Fruit fly (Drosophila melanogaster) whole organism, embryonic: ENCODE results near the gene CG33203.

Source experiments
- B-H2 ChIP-seq: fragments of 200-800 bp; sonication (Bioruptor generic); optimal IDR thresholded peaks from 2 replicates; lab custom pipeline; 2018; ENCODE audit warnings: missing biosample characterization, mild to moderate bottlenecking, missing genetic modification characterization
- CG10321 ChIP-seq: fragments of 200-800 bp; sonication (Bioruptor generic); IDR thresholded peaks from 2 replicates; pipeline ENCODE4 v1.3.6; 2022; ENCODE audit warnings: missing biosample characterization, missing genetic modification characterization
- CG12236 ChIP-seq: fragments of 200-800 bp; sonication (Bioruptor generic); optimal IDR thresholded peaks from 2 replicates; lab custom pipeline; 2016; ENCODE audit warnings: missing biosample characterization, missing genetic modification characterization
- CG13123 ChIP-seq: fragments of 200-800 bp; sonication (Bioruptor generic); optimal IDR thresholded peaks from 2 replicates; lab custom pipeline; 2016; ENCODE audit warnings: missing biosample characterization, missing genetic modification characterization
- CG14667 ChIP-seq: fragments of 200-800 bp; sonication (Bioruptor generic); IDR thresholded peaks from 2 replicates; pipeline ENCODE4 v1.3.6; 2022; ENCODE audit warnings: missing biosample characterization, missing genetic modification characterization
- CG14710 ChIP-seq: fragments of 200-800 bp; sonication (Bioruptor generic); optimal IDR thresholded peaks from 3 replicates; lab custom pipeline; 2019; ENCODE audit warnings: missing biosample characterization, mild to moderate bottlenecking, missing genetic modification characterization, moderate library complexity
- CG16863 ChIP-seq: fragments of 200-800 bp; sonication (Bioruptor generic); optimal IDR thresholded peaks from 3 replicates; lab custom pipeline; 2016; ENCODE audit warnings: missing biosample characterization, missing genetic modification characterization
- CG2678 ChIP-seq: fragments of 200-800 bp; sonication (Bioruptor generic); optimal IDR thresholded peaks from 3 replicates; lab custom pipeline; 2019; ENCODE audit warnings: missing biosample characterization, mild to moderate bottlenecking, missing genetic modification characterization, moderate library complexity
- CG31365 ChIP-seq: fragments of 200-800 bp; sonication (Bioruptor generic); optimal IDR thresholded peaks from 2 replicates; lab custom pipeline; 2018; ENCODE audit warnings: missing biosample characterization, mild to moderate bottlenecking, missing genetic modification characterization
- CG33557 ChIP-seq: fragments of 200-800 bp; sonication (Bioruptor generic); optimal IDR thresholded peaks from 2 replicates; lab custom pipeline; 2019; ENCODE audit warnings: missing biosample characterization, mild to moderate bottlenecking, missing genetic modification characterization, moderate library complexity
- CG4404 ChIP-seq: fragments of 200-800 bp; sonication (Bioruptor generic); IDR thresholded peaks from 2 replicates; pipeline ENCODE4 v1.3.6; 2022; ENCODE audit warnings: missing biosample characterization, missing genetic modification characterization
- CG6854 ChIP-seq: fragments of 200-800 bp; sonication (Bioruptor generic); optimal IDR thresholded peaks from 3 replicates; lab custom pipeline; 2017; ENCODE audit warnings: missing biosample characterization, mild to moderate bottlenecking, missing genetic modification characterization
- CG7271 ChIP-seq: fragments of 200-800 bp; sonication (Bioruptor generic); optimal IDR thresholded peaks from 2 replicates; lab custom pipeline; 2018; ENCODE audit warnings: missing biosample characterization, mild to moderate bottlenecking, missing genetic modification characterization, moderate library complexity
- CG8281 ChIP-seq: fragments of 200-800 bp; sonication (Bioruptor generic); optimal IDR thresholded peaks from 2 replicates; lab custom pipeline; 2018; ENCODE audit warnings: missing biosample characterization, mild to moderate bottlenecking, missing genetic modification characterization, moderate library complexity
- CG9609 ChIP-seq: fragments of 200-800 bp; sonication (Bioruptor generic); optimal IDR thresholded peaks from 3 replicates; lab custom pipeline; 2016; ENCODE audit warnings: missing biosample characterization, missing genetic modification characterization
- CG9817 ChIP-seq: fragments of 200-800 bp; sonication (Bioruptor generic); optimal IDR thresholded peaks from 2 replicates; lab custom pipeline; 2018; ENCODE audit warnings: missing biosample characterization, mild to moderate bottlenecking, missing genetic modification characterization, moderate library complexity
- CG9876 ChIP-seq: fragments of 200-800 bp; sonication (Bioruptor generic); optimal IDR thresholded peaks from 2 replicates; lab custom pipeline; 2016; ENCODE audit warnings: missing biosample characterization, missing genetic modification characterization
- Dek ChIP-seq: fragments of 200-800 bp; sonication (Bioruptor generic); optimal IDR thresholded peaks from 3 replicates; lab custom pipeline; 2019; ENCODE audit warnings: missing biosample characterization, mild to moderate bottlenecking, missing genetic modification characterization, moderate library complexity
- E2f2 ChIP-seq: fragments of 200-800 bp; sonication (Bioruptor generic); IDR thresholded peaks from 2 replicates; pipeline ENCODE4 v1.3.6; 2022; ENCODE audit warnings: missing biosample characterization, missing genetic modification characterization
- ERR ChIP-seq: fragments of 200-800 bp; sonication (Bioruptor generic); optimal IDR thresholded peaks from 2 replicates; lab custom pipeline; 2016; ENCODE audit warnings: missing biosample characterization, missing genetic modification characterization
- Eip74EF ChIP-seq, 2 experiments: fragments of 200-800 bp in 1 of 2; fragments of >200 bp in 1 of 2; sonication (Bioruptor generic) in 1 of 2; optimal IDR thresholded peaks; 2 replicates each; lab custom pipeline; 2017 to 2019; ENCODE audit warnings: missing biosample characterization in 2 of 2, missing genetic modification characterization in 2 of 2, mild to moderate bottlenecking in 1 of 2, moderate library complexity in 1 of 2
- Fer2 ChIP-seq: fragments of 200-800 bp; sonication (Bioruptor generic); optimal IDR thresholded peaks from 2 replicates; lab custom pipeline; 2018; ENCODE audit warnings: missing biosample characterization, mild to moderate bottlenecking, missing genetic modification characterization, moderate library complexity
- Gug ChIP-seq: fragments of 200-800 bp; sonication (Bioruptor generic); IDR thresholded peaks from 4 replicates; pipeline ENCODE4 v1.3.6; 2022; ENCODE audit warnings: missing biosample characterization, missing genetic modification characterization
- HLH3B ChIP-seq: fragments of 200-800 bp; sonication (Bioruptor generic); IDR thresholded peaks from 2 replicates; pipeline ENCODE4 v1.3.6; 2022; ENCODE audit warnings: missing biosample characterization, missing genetic modification characterization
- HLH54F ChIP-seq: fragments of 200-800 bp; sonication (Bioruptor generic); optimal IDR thresholded peaks from 3 replicates; lab custom pipeline; 2016; ENCODE audit warnings: missing biosample characterization, missing genetic modification characterization
- HmgD ChIP-seq: fragments of 200-800 bp; sonication (Bioruptor generic); optimal IDR thresholded peaks from 3 replicates; lab custom pipeline; 2016; ENCODE audit warnings: missing biosample characterization, missing genetic modification characterization
- Hr51 ChIP-seq, 2 experiments: fragments of 200-800 bp; sonication (Bioruptor generic); optimal IDR thresholded peaks; 2 replicates in 1 of 2; 3 replicates in 1 of 2; lab custom pipeline; 2016 to 2018; ENCODE audit warnings: missing biosample characterization in 2 of 2, missing genetic modification characterization in 2 of 2, mild to moderate bottlenecking in 1 of 2, moderate library complexity in 1 of 2
- Hsf ChIP-seq: fragments of 200-800 bp; sonication (Bioruptor generic); optimal IDR thresholded peaks from 3 replicates; lab custom pipeline; 2016; ENCODE audit warnings: missing biosample characterization, missing genetic modification characterization
- NC2β ChIP-seq: fragments of 200-800 bp; sonication (Bioruptor generic); optimal IDR thresholded peaks from 2 replicates; lab custom pipeline; 2016; ENCODE audit warnings: missing biosample characterization, missing genetic modification characterization
- NK7.1 ChIP-seq: fragments of 200-800 bp; sonication (Bioruptor generic); optimal IDR thresholded peaks from 3 replicates; lab custom pipeline; 2016; ENCODE audit warnings: missing biosample characterization, missing genetic modification characterization
- Nf-YA ChIP-seq: fragments of 200-800 bp; sonication (Bioruptor generic); IDR thresholded peaks from 2 replicates; pipeline ENCODE4 v1.3.6; 2022; ENCODE audit warnings: missing biosample characterization, missing genetic modification characterization
- Sox102F ChIP-seq: fragments of 200-800 bp; sonication (Bioruptor generic); optimal IDR thresholded peaks from 2 replicates; lab custom pipeline; 2018; ENCODE audit warnings: missing biosample characterization, mild to moderate bottlenecking, missing genetic modification characterization, moderate library complexity
- Usf ChIP-seq: fragments of 200-800 bp; sonication (Bioruptor generic); optimal IDR thresholded peaks from 2 replicates; lab custom pipeline; 2017; ENCODE audit warnings: missing genotype, missing biosample characterization, missing genetic modification characterization
- YL-1 ChIP-seq: fragments of 200-800 bp; sonication (Bioruptor generic); optimal IDR thresholded peaks from 3 replicates; lab custom pipeline; 2017; ENCODE audit warnings: missing biosample characterization, mild to moderate bottlenecking, missing genetic modification characterization
- aop ChIP-seq: fragments of 200-800 bp; sonication (Bioruptor generic); IDR thresholded peaks from 2 replicates; pipeline ENCODE4 v1.3.6; 2022; ENCODE audit warnings: missing biosample characterization, missing genetic modification characterization
- ase ChIP-seq: fragments of 200-800 bp; sonication (Bioruptor generic); IDR thresholded peaks from 3 replicates; pipeline ENCODE4 v1.3.6; 2022; ENCODE audit warnings: missing biosample characterization, missing genetic modification characterization
- ash1 ChIP-seq: fragments of 200-800 bp; sonication (Bioruptor generic); optimal IDR thresholded peaks from 2 replicates; lab custom pipeline; 2018; ENCODE audit warnings: missing biosample characterization, mild to moderate bottlenecking, missing genetic modification characterization
- az2 ChIP-seq: fragments of 200-800 bp; sonication (Bioruptor generic); optimal IDR thresholded peaks from 3 replicates; lab custom pipeline; 2016; ENCODE audit warnings: missing biosample characterization, missing genetic modification characterization
- danr ChIP-seq: fragments of 200-800 bp; sonication (Bioruptor generic); IDR thresholded peaks from 2 replicates; pipeline ENCODE4 v1.3.6; 2022; ENCODE audit warnings: missing biosample characterization, missing genetic modification characterization
- fd102C ChIP-seq: fragments of 200-800 bp; sonication (Bioruptor generic); optimal IDR thresholded peaks from 2 replicates; lab custom pipeline; 2018; ENCODE audit warnings: missing biosample characterization, mild to moderate bottlenecking, missing genetic modification characterization, moderate library complexity
- fd64A ChIP-seq: fragments of 200-800 bp; sonication (Bioruptor generic); optimal IDR thresholded peaks from 3 replicates; lab custom pipeline; 2018; ENCODE audit warnings: missing biosample characterization, mild to moderate bottlenecking, missing genetic modification characterization
- ken ChIP-seq: fragments of 200-800 bp; sonication (Bioruptor generic); IDR thresholded peaks from 3 replicates; pipeline ENCODE4 v1.3.6; 2022; ENCODE audit warnings: missing biosample characterization, missing genetic modification characterization
- knrl ChIP-seq: fragments of 200-800 bp; sonication (Bioruptor generic); IDR thresholded peaks from 3 replicates; pipeline ENCODE4 v1.3.6; 2022; ENCODE audit warnings: missing biosample characterization, missing genetic modification characterization; ENCODE audit not compliant: partially characterized antibody
- luna ChIP-seq: fragments of 200-800 bp; sonication (Bioruptor generic); optimal IDR thresholded peaks from 2 replicates; lab custom pipeline; 2016; ENCODE audit warnings: missing biosample characterization, missing genetic modification characterization
- nerfin-2 ChIP-seq: fragments of 200-800 bp; sonication (Bioruptor generic); IDR thresholded peaks from 2 replicates; pipeline ENCODE4 v1.3.6; 2022; ENCODE audit warnings: missing biosample characterization, missing genetic modification characterization; ENCODE audit not compliant: partially characterized antibody
- otp ChIP-seq: fragments of 200-800 bp; sonication (Bioruptor generic); IDR thresholded peaks from 3 replicates; pipeline ENCODE4, ENCODE4 v1.3.6; 2022; ENCODE audit warnings: missing biosample characterization, missing genetic modification characterization
- slou ChIP-seq: fragments of 200-800 bp; sonication (Bioruptor generic); optimal IDR thresholded peaks from 3 replicates; lab custom pipeline; 2016; ENCODE audit warnings: missing biosample characterization, missing genetic modification characterization
- tio ChIP-seq: fragments of 200-800 bp; sonication (Bioruptor generic); optimal IDR thresholded peaks from 2 replicates; lab custom pipeline; 2017; ENCODE audit warnings: missing biosample characterization, missing genetic modification characterization, inconsistent platforms
- toy ChIP-seq: fragments of 200-800 bp; sonication (Bioruptor generic); IDR thresholded peaks from 2 replicates; pipeline ENCODE4 v1.3.6; 2022; ENCODE audit warnings: missing biosample characterization, missing genetic modification characterization

Gene CG33203

dm6 chr3R:28831626-28832267 lies 55.8 kb downstream of the CG33203 start, which contains the start of gene WASp (continued):
- TF ChIP-seq Gug (peak; percentile 28; the same call in 1 of the 4 replicates), Eip74EF (GFP tag; optimal IDR thresholded peaks at IDR 0.05; lab: Kevin White, UChicago) (peak in 1 of 2 experiments; percentile 86), CG9609 (GFP tag; lab: Kevin White, UChicago) (peak; percentile 53), CG6854 (GFP tag; lab: Kevin White, UChicago) (no peak), luna (GFP tag; lab: Kevin White, UChicago) (peak; percentile 73), HLH54F (GFP tag; lab: Kevin White, UChicago) (peak; percentile 69), nerfin-2 (GFP tag; lab: Robert Waterston, UW) (no peak), CG14710 (peak; percentile 77), knrl (GFP tag; lab: Robert Waterston, UW) (peak; percentile 47; the same call in 1 of the 3 replicates), NC2β (GFP tag; lab: Kevin White, UChicago) (peak; percentile 90), otp (peak; percentile 46; the same call in 1 of the 3 replicates), Usf (peak; percentile 4), fd64A (no peak), danr (GFP tag; lab: Robert Waterston, UW) (no peak), Dek (tag; lab: Kevin White, UChicago) (peak; percentile 72), E2f2 (GFP tag; lab: Robert Waterston, UW) (peak; percentile 73), ERR (GFP tag; lab: Kevin White, UChicago) (peak; percentile 67), CG9817 (tag; lab: Kevin White, UChicago) (peak; percentile 75), HLH3B (GFP tag; lab: Robert Waterston, UW) (peak; percentile 57), ken (GFP tag; lab: Robert Waterston, UW) (peak; percentile 58; the same call in 1 of the 3 replicates), CG7271 (tag; lab: Kevin White, UChicago) (peak; percentile 79), toy (GFP tag; lab: Robert Waterston, UW) (0 out of 2 replicates have a peak, but pooled peaks have one; percentile 19), CG4404 (GFP tag; lab: Robert Waterston, UW) (no peak), Sox102F (GFP tag; lab: Kevin White, UChicago) (peak; percentile 51), CG2678 (no peak), aop (GFP tag; lab: Robert Waterston, UW) (peak; percentile 99), CG31365 (tag; lab: Kevin White, UChicago) (peak; percentile 64), CG14667 (peak; percentile 30; the same call in 1 of the 2 replicates), tio (GFP tag; lab: Kevin White, UChicago) (no peak), fd102C (peak; percentile 49), Fer2 (tag; lab: Kevin White, UChicago) (peak; percentile 18), Hr51 (GFP tag; optimal IDR thresholded peaks at IDR 0.05; lab: Kevin White, UChicago) (peak in 1 of 2 experiments; percentile 71), CG13123 (GFP tag; lab: Kevin White, UChicago) (peak; percentile 21), YL-1 (GFP tag; lab: Kevin White, UChicago) (peak; percentile 89), B-H2 (peak; percentile 85), CG9876 (GFP tag; lab: Kevin White, UChicago) (peak; percentile 70), HmgD (GFP tag; lab: Kevin White, UChicago) (peak; percentile 66), CG33557 (GFP tag; lab: Kevin White, UChicago) (peak; percentile 46), CG12236 (GFP tag; lab: Kevin White, UChicago) (peak; percentile 15), Nf-YA (GFP tag; lab: Robert Waterston, UW) (peak; percentile 46; the same call in 1 of the 2 replicates), slou (GFP tag; lab: Kevin White, UChicago) (peak; percentile 7), NK7.1 (GFP tag; lab: Kevin White, UChicago) (peak; percentile 63), CG10321 (no peak), CG8281 (tag; lab: Kevin White, UChicago) (no peak), ash1 (GFP tag; lab: Kevin White, UChicago) (peak; percentile 51), CG16863 (peak; percentile 73), Hsf (GFP tag; lab: Kevin White, UChicago) (peak; percentile 81), ase (peak; percentile 44; the same call in 1 of the 3 replicates), az2 (GFP tag; lab: Kevin White, UChicago) (peak; percentile 32)
